Worm (Caenorhabditis elegans): ENCODE data around the gene thn-2.

DNA sequence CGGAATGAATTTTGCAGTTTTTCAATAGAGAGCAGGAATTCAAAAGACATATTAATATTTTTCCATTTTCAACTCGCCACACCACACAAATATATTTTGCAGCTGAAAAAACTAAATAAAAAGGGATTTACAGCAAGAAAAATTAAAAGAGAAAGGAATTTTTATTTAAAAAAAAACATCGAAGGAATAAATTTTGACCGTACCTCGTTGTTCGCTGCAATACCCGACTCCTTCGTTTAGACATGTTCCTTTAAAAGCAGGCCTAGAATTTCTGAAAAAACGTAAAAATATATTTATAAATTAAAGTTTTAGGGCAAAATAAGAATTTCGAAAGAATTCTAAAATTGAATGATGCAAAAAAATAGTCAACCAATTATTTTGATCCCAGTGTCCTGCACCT lies 47.2 kb upstream of the thn-2 start, which contains the start of gene F19B6.1:
- TF ChIP-seq unc-62 (GFP tag; optimal IDR thresholded peaks at IDR 0.05) (no peak), repo-1 (tag; optimal IDR thresholded peaks at IDR 0.05) (no peak), pha-4 (tag; optimal IDR thresholded peaks at IDR 0.05) (no peak), nhr-90 (tag; optimal IDR thresholded peaks at IDR 0.05) (no peak), ceh-100 (GFP tag; IDR thresholded peaks at IDR 0.05) (no peak), K12H6.12 (tag; optimal IDR thresholded peaks at IDR 0.05) (no peak), attf-3 (GFP tag; conservative IDR thresholded peaks at IDR 0.05) (no peak), F22D6.2 (tag; optimal IDR thresholded peaks at IDR 0.05) (no peak)
